Worm (Caenorhabditis elegans): ENCODE measurements around the gene fat-2.

DNA sequence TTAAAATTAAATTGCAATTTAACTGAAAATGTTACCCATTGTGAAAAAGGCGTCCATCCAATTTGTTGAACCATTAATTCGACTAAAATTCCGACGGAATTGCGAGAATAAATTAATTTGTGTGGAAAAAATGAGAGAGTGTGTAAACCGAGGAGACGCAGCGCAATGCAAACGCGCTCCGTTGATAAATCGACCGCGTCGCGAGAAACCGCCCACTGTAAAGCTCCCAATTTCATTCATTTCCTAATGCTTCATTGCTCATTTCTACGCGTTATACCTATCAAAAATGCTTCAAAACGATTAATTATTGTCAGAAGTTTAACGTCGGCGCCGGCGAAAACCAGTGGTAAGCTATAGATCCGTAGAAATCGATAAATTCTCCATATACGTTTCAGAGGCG, 25.9 kb upstream of the fat-2 start, which contains the start of the genes Y67H2A.2 and micu-1:
- TF ChIP-seq unc-62 (GFP tag; optimal IDR thresholded peaks at IDR 0.05) = no peak
- TF ChIP-seq gei-17 (GFP tag; optimal IDR thresholded peaks at IDR 0.05) = no peak
- no peak for TF ChIP-seq cebp-2 (GFP tag; IDR thresholded peaks at IDR 0.05)

Measured in whole organism, young adult.